Worm (Caenorhabditis elegans): ENCODE measurements around the gene C07G1.15.

ce11 chrIV:8159087-8159486, 10.7 kb upstream of the C07G1.15 start, which contains the start of gene faah-1:
- no peak for TF ChIP-seq nhr-12 (tag; optimal IDR thresholded peaks at IDR 0.05)
- TF ChIP-seq mab-5 (tag; optimal IDR thresholded peaks at IDR 0.05) = no peak
- TF ChIP-seq nhr-2 (tag; optimal IDR thresholded peaks at IDR 0.05) = no peak
- TF ChIP-seq lin-13 (tag; optimal IDR thresholded peaks at IDR 0.05) = no peak
- TF ChIP-seq unc-62 (GFP tag; optimal IDR thresholded peaks at IDR 0.05) = no peak
- no peak for TF ChIP-seq ceh-39 (tag; optimal IDR thresholded peaks at IDR 0.05)
- TF ChIP-seq lin-32 (GFP tag; optimal IDR thresholded peaks at IDR 0.05) = no peak
- no peak for TF ChIP-seq nhr-76 (tag; optimal IDR thresholded peaks at IDR 0.05)
- no peak for TF ChIP-seq pha-4 (tag; optimal IDR thresholded peaks at IDR 0.05)
- TF ChIP-seq lsy-2 (tag; optimal IDR thresholded peaks at IDR 0.05) = no peak
- TF ChIP-seq mls-2 (tag; optimal IDR thresholded peaks at IDR 0.05) = no peak
